Worm (Caenorhabditis elegans): ENCODE data around the gene W05B10.6.

W05B10.6 gene

ce11 chrV:12659426-12659825 lies 1.4 kb upstream of the W05B10.6 start, which contains the start of gene ccch-3 (continued):
- no peak for TF ChIP-seq ceh-9 (tag; optimal IDR thresholded peaks at IDR 0.05)
- no peak for TF ChIP-seq ztf-4 (tag; optimal IDR thresholded peaks at IDR 0.05)
- TF ChIP-seq ceh-16 (tag; optimal IDR thresholded peaks at IDR 0.05) = no peak
- no peak for TF ChIP-seq zag-1 (tag; optimal IDR thresholded peaks at IDR 0.05)
- TF ChIP-seq mml-1 (tag; optimal IDR thresholded peaks at IDR 0.05) = no peak
- TF ChIP-seq egl-5 (tag; optimal IDR thresholded peaks at IDR 0.05) = no peak
- TF ChIP-seq R02D3.7 (tag; optimal IDR thresholded peaks at IDR 0.05) = peak; percentile 34
- peak; percentile 27 for TF ChIP-seq nhr-43 (tag; optimal IDR thresholded peaks at IDR 0.05; ENCODE audit: poor library complexity, severe bottlenecking)
- no peak for TF ChIP-seq ceh-82 (tag; optimal IDR thresholded peaks at IDR 0.05)
- TF ChIP-seq nhr-11 (tag; optimal IDR thresholded peaks at IDR 0.05) = no peak
- no peak for TF ChIP-seq skn-1 (tag; optimal IDR thresholded peaks at IDR 0.05)
- no peak for TF ChIP-seq nhr-67 (tag; optimal IDR thresholded peaks at IDR 0.05)
- TF ChIP-seq elt-1 (tag; optimal IDR thresholded peaks at IDR 0.05) = no peak
- TF ChIP-seq eor-1 (tag; optimal IDR thresholded peaks at IDR 0.05) = no peak
- no peak for TF ChIP-seq elt-3 (tag; optimal IDR thresholded peaks at IDR 0.05)

- TF ChIP-seq aly-2 (tag; optimal IDR thresholded peaks at IDR 0.05) = no peak
- peak; percentile 24 for TF ChIP-seq nhr-25 (tag; optimal IDR thresholded peaks at IDR 0.05)
- TF ChIP-seq nfya-1 (tag; optimal IDR thresholded peaks at IDR 0.05; ENCODE audit: insufficient read depth) = peak; percentile 42
- peak; percentile 27 for TF ChIP-seq snpc-4 (tag; optimal IDR thresholded peaks at IDR 0.05)
- TF ChIP-seq ceh-82 (tag; optimal IDR thresholded peaks at IDR 0.05) = no peak
- TF ChIP-seq nhr-12 (tag; optimal IDR thresholded peaks at IDR 0.05) = no peak
- no peak for TF ChIP-seq egl-27 (tag; optimal IDR thresholded peaks at IDR 0.05)
- TF ChIP-seq hmg-11 (tag; optimal IDR thresholded peaks at IDR 0.05) = peak; percentile 58
- TF ChIP-seq ZK546.5 (tag; optimal IDR thresholded peaks at IDR 0.05) = no peak
- peak; percentile 63 for TF ChIP-seq pha-4 (tag; optimal IDR thresholded peaks at IDR 0.05)
- TF ChIP-seq lin-15B (tag; optimal IDR thresholded peaks at IDR 0.05) = peak; percentile 51
Measured at ce11 chrV:12649636-12650035, 8.4 kb downstream of the W05B10.6 start, which contains the start of gene lin-25. Gene lin-25 (plus strand): TSS chrV:12649925.

ce11 chrV:12649213-12649612 lies 8.8 kb downstream of the W05B10.6 start, which contains the start of gene gpa-9:
Gene gpa-9 (minus strand): TSS chrV:12649313.
- TF ChIP-seq daf-12 (tag; optimal IDR thresholded peaks at IDR 0.05) (no peak), nhr-67 (tag; optimal IDR thresholded peaks at IDR 0.05) (no peak), skn-1 (tag; optimal IDR thresholded peaks at IDR 0.05) (no peak), nhr-25 (tag; optimal IDR thresholded peaks at IDR 0.05) (no peak), jun-1 (tag; optimal IDR thresholded peaks at IDR 0.05) (no peak), nhr-76 (tag; optimal IDR thresholded peaks at IDR 0.05) (no peak), unc-62 (GFP tag; optimal IDR thresholded peaks at IDR 0.05) (no peak), elt-3 (tag; optimal IDR thresholded peaks at IDR 0.05) (no peak), ZK546.5 (tag; optimal IDR thresholded peaks at IDR 0.05) (no peak), hmg-11 (tag; optimal IDR thresholded peaks at IDR 0.05) (no peak), nhr-237 (tag; optimal IDR thresholded peaks at IDR 0.05) (no peak), lin-15B (tag; optimal IDR thresholded peaks at IDR 0.05) (no peak), egl-5 (tag; optimal IDR thresholded peaks at IDR 0.05) (no peak), zag-1 (tag; optimal IDR thresholded peaks at IDR 0.05) (no peak), sea-2 (GFP tag; optimal IDR thresholded peaks at IDR 0.05) (no peak), ceh-82 (tag; optimal IDR thresholded peaks at IDR 0.05) (no peak), fos-1 (tag; optimal IDR thresholded peaks at IDR 0.05) (no peak)

- no peak for TF ChIP-seq snpc-4 (tag; optimal IDR thresholded peaks at IDR 0.05)
Measured at ce11 chrV:12644500-12644899, 13.5 kb downstream of the W05B10.6 start, which contains the start of gene F56H9.8. Gene F56H9.8 (plus strand): TSS chrV:12644800.

ce11 chrV:12640384-12640783 lies 17.7 kb downstream of the W05B10.6 start, which contains the start of gene gpa-8:
Gene gpa-8 (minus strand): TSS chrV:12640484.
- TF ChIP-seq ZK546.5 (tag; optimal IDR thresholded peaks at IDR 0.05) (no peak), nhr-28 (tag; optimal IDR thresholded peaks at IDR 0.05) (no peak), unc-39 (tag; optimal IDR thresholded peaks at IDR 0.05) (no peak), egl-5 (tag; optimal IDR thresholded peaks at IDR 0.05) (no peak), ceh-82 (tag; optimal IDR thresholded peaks at IDR 0.05) (no peak), lin-15B (tag; optimal IDR thresholded peaks at IDR 0.05) (no peak), eor-1 (tag; optimal IDR thresholded peaks at IDR 0.05) (no peak), lin-39 (tag; optimal IDR thresholded peaks at IDR 0.05) (no peak), hmg-11 (tag; optimal IDR thresholded peaks at IDR 0.05) (no peak)
